Worm (Caenorhabditis elegans) whole organism, L1 larva: ENCODE data around the gene F35F10.6.

Source experiments
- alr-1 ChIP-seq: fragments of 200-800 bp; sonication (Bioruptor generic); optimal IDR thresholded peaks from 2 replicates; lab custom pipeline; 2018; ENCODE audit warnings: borderline replicate concordance, mild to moderate bottlenecking, missing genetic modification characterization, missing compliant biosample characterization
- egl-27 ChIP-seq, 2 experiments: fragments of 150-350 bp in 1 of 2; sonication (generic microtip); optimal IDR thresholded peaks; 3 replicates each; lab custom pipeline; 2017 to 2018; ENCODE audit warnings: missing biosample characterization in 2 of 2, missing genetic modification characterization in 2 of 2, missing genetic modification reagents in 2 of 2
- fkh-10 ChIP-seq: sonication (generic microtip); optimal IDR thresholded peaks from 2 replicates; lab custom pipeline; 2017; ENCODE audit warnings: missing biosample characterization, missing genetic modification reagents, missing genetic modification characterization
- hlh-4 ChIP-seq: sonication (generic microtip); optimal IDR thresholded peaks from 2 replicates; lab custom pipeline; 2016; ENCODE audit warnings: mild to moderate bottlenecking, missing genetic modification characterization, missing compliant biosample characterization
- lin-15B ChIP-seq: fragments of 150-350 bp; sonication (generic microtip); optimal IDR thresholded peaks from 3 replicates; lab custom pipeline; 2014; ENCODE audit warnings: missing biosample characterization, missing genetic modification characterization
- lin-39 ChIP-seq: fragments of 150-350 bp; optimal IDR thresholded peaks from 2 replicates; lab custom pipeline; 2014; ENCODE audit warnings: missing biosample characterization, missing genetic modification reagents, missing genetic modification characterization
- mdl-1 ChIP-seq, 2 experiments: fragments of 150-350 bp; optimal IDR thresholded peaks; 2 replicates each; lab custom pipeline; 2014 to 2017; ENCODE audit warnings: missing biosample characterization in 2 of 2, missing genetic modification characterization in 2 of 2, inconsistent platforms in 1 of 2
- nhr-77 ChIP-seq: fragments of 150-350 bp; optimal IDR thresholded peaks from 2 replicates; lab custom pipeline; 2014; ENCODE audit warnings: missing biosample characterization, missing genetic modification characterization
- rnt-1 ChIP-seq: sonication (generic microtip); optimal IDR thresholded peaks from 2 replicates; lab custom pipeline; 2016; ENCODE audit warnings: mild to moderate bottlenecking, missing genetic modification characterization, moderate library complexity, missing compliant biosample characterization
- unc-130 ChIP-seq: fragments of 150-350 bp; optimal IDR thresholded peaks from 2 replicates; lab custom pipeline; 2017; ENCODE audit warnings: missing biosample characterization, missing genetic modification characterization, inconsistent platforms
- unc-86 ChIP-seq: sonication (generic microtip); optimal IDR thresholded peaks from 2 replicates; lab custom pipeline; 2016; ENCODE audit warnings: missing genetic modification characterization, missing compliant biosample characterization
- zip-4 ChIP-seq: fragments of 200-800 bp; sonication (Bioruptor generic); optimal IDR thresholded peaks from 2 replicates; lab custom pipeline; 2018; ENCODE audit warnings: mild to moderate bottlenecking, missing genetic modification characterization, moderate library complexity, missing compliant biosample characterization

DNA sequence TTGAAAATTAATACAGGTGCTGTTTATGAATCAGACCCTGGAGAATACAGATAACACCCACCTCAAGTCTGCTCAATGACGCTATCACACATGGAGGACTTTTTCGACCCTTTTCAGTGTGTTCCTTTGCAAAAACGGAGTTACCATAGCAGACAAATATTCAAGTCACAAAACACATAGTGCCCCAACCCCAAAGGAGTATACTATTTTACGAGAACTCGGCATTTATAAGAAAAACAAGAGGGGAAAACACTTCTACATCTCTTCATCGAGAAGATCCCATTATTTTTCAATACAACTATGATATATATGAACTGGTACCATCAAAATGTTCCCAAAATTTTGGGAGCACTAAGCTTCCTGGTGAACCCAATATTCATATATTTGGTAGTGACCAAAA lies 44.5 kb downstream of the F35F10.6 start, which contains the start of gene srj-7:
- TF ChIP-seq nhr-77 (tag; lab: Kevin White, UChicago) (no peak), lin-39 (tag; lab: Kevin White, UChicago) (no peak), unc-86 (no peak), mdl-1 (tag; optimal IDR thresholded peaks at IDR 0.05; lab: Kevin White, UChicago) (no peak), hlh-4 (tag; lab: Kevin White, UChicago) (no peak), egl-27 (tag; optimal IDR thresholded peaks at IDR 0.05; lab: Kevin White, UChicago) (no peak), zip-4 (no peak), unc-130 (tag; lab: Kevin White, UChicago) (no peak), fkh-10 (GFP tag; lab: Kevin White, UChicago) (no peak), lin-15B (tag; lab: Kevin White, UChicago) (no peak), rnt-1 (tag; lab: Kevin White, UChicago) (no peak), alr-1 (tag; lab: Kevin White, UChicago) (no peak)
